Fruit fly (Drosophila melanogaster): ENCODE results near the gene CG1394.

DNA sequence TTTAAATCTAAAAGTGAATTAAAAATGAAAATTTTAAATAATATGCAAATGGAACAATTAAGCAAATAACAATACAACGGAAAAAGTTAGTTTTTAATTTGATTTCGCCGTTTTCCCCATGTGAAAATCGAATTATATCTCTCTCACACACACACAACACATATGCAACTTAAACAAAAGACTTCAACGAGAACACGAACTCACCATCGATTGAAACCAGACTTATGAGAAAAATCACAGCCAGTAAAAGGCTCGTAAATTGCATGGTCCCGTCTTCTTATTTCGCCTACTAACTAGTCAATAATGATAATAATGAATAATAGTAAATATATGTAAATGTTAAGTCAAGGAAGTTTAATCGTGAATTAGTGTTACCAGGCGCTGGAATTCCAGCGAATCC lies 17.1 kb downstream of the CG1394 start:
- no peak for TF ChIP-seq Sin3A (optimal IDR thresholded peaks at IDR 0.05)
- no peak for TF ChIP-seq ttk (GFP tag; IDR thresholded peaks at IDR 0.05)
- no peak for TF ChIP-seq amos (GFP tag; IDR thresholded peaks at IDR 0.05; ENCODE audit: partially characterized antibody)
- no peak for TF ChIP-seq CG9932 (GFP tag; IDR thresholded peaks at IDR 0.05)
- no peak for TF ChIP-seq ERR (GFP tag; optimal IDR thresholded peaks at IDR 0.05)
- TF ChIP-seq Dfd (GFP tag; optimal IDR thresholded peaks at IDR 0.05) = no peak
- TF ChIP-seq Elba2 (GFP tag; optimal IDR thresholded peaks at IDR 0.05) = no peak
- no peak for TF ChIP-seq az2 (GFP tag; optimal IDR thresholded peaks at IDR 0.05)
- TF ChIP-seq Atf6 (GFP tag; IDR thresholded peaks at IDR 0.05) = no peak
